Fruit fly (Drosophila melanogaster) whole organism, prepupa: ENCODE data around the gene RIOK1.

ENCODE experiments used
- CG11294 ChIP-seq: fragments of 200-800 bp; sonication (Bioruptor generic); IDR thresholded peaks from 2 replicates; pipeline ENCODE4 v1.3.6; 2022; ENCODE audit warnings: missing biosample characterization, missing genetic modification characterization
- CG16779 ChIP-seq: fragments of 200-800 bp; sonication (Bioruptor generic); optimal IDR thresholded peaks from 3 replicates; lab custom pipeline; 2017; ENCODE audit warnings: missing biosample characterization, mild to moderate bottlenecking, missing genetic modification characterization
- CG6808 ChIP-seq: fragments of 200-800 bp; sonication (Bioruptor generic); optimal IDR thresholded peaks from 3 replicates; lab custom pipeline; 2017; ENCODE audit warnings: missing biosample characterization, missing genetic modification characterization, mild to moderate bottlenecking, moderate library complexity, missing genetic modification reagents
- CG6854 ChIP-seq: fragments of 200-800 bp; sonication (Bioruptor generic); optimal IDR thresholded peaks from 2 replicates; lab custom pipeline; 2017; ENCODE audit warnings: missing biosample characterization, mild to moderate bottlenecking, missing genetic modification characterization
- Ets21C ChIP-seq: fragments of 200-800 bp; sonication (Bioruptor generic); optimal IDR thresholded peaks from 3 replicates; lab custom pipeline; 2016; ENCODE audit warnings: missing biosample characterization, missing genetic modification characterization
- Smox ChIP-seq: fragments of 200-800 bp; sonication (Bioruptor generic); optimal IDR thresholded peaks from 3 replicates; lab custom pipeline; 2016; ENCODE audit warnings: missing biosample characterization, missing genetic modification characterization
- Sox102F ChIP-seq: fragments of 200-800 bp; sonication (Bioruptor generic); optimal IDR thresholded peaks from 2 replicates; lab custom pipeline; 2016; ENCODE audit warnings: missing biosample characterization, mild to moderate bottlenecking, missing genetic modification characterization
- dsx ChIP-seq: fragments of 200-800 bp; optimal IDR thresholded peaks from 3 replicates; lab custom pipeline; 2019; ENCODE audit warnings: missing biosample characterization, mild to moderate bottlenecking, missing genetic modification characterization, moderate library complexity; ENCODE audit not compliant: poor library complexity, severe bottlenecking
- spab ChIP-seq: fragments of 200-800 bp; sonication (Bioruptor generic); optimal IDR thresholded peaks from 2 replicates; lab custom pipeline; 2017; ENCODE audit warnings: missing biosample characterization, mild to moderate bottlenecking, missing genetic modification characterization, missing genetic modification reagents
- vri ChIP-seq: fragments of 200-800 bp; sonication (Bioruptor generic); optimal IDR thresholded peaks from 3 replicates; lab custom pipeline; 2016; ENCODE audit warnings: missing biosample characterization, mild to moderate bottlenecking, missing genetic modification characterization

DNA sequence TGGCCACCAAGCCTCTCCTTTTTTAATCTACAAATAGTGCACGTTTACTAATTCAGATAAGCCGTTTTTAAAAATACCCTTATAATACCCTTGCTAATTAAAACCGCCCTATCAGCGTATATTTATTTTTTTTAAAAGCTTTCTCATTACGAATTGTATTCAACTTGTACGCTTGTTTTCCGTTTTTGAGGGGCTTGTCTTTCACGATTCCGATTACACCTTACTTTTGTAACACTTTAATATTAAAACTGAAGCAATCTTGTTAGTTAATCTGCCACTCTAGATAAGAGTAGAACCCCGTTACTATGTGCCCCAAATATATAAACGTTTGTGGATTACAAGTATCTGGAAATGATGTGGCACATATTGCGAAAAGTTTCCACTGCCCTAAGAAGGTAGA, 25.5 kb downstream of the RIOK1 start:
- TF ChIP-seq vri (GFP tag; lab: Kevin White, UChicago) (no peak), CG11294 (GFP tag; lab: Robert Waterston, UW) (no peak), CG16779 (tag; lab: Kevin White, UChicago) (no peak), CG6854 (GFP tag; lab: Kevin White, UChicago) (no peak), Sox102F (GFP tag; lab: Kevin White, UChicago) (no peak), dsx (no peak), CG6808 (GFP tag; lab: Kevin White, UChicago) (no peak), Ets21C (GFP tag; lab: Kevin White, UChicago) (no peak), Smox (no peak), spab (no peak)
